Worm (Caenorhabditis elegans) whole organism, L1 larva: ENCODE data around the gene Y56A3A.33.

Source experiments
- C16A3.4 ChIP-seq: fragments of 150-350 bp; optimal IDR thresholded peaks from 2 replicates; lab custom pipeline; 2014; ENCODE audit warnings: missing biosample characterization, missing genetic modification characterization
- Y116A8C.19 ChIP-seq: sonication (generic microtip); optimal IDR thresholded peaks from 2 replicates; lab custom pipeline; 2016; ENCODE audit warnings: missing compliant biosample characterization, missing genetic modification characterization, borderline replicate concordance
- alr-1 ChIP-seq: fragments of 200-800 bp; sonication (Bioruptor generic); optimal IDR thresholded peaks from 2 replicates; lab custom pipeline; 2018; ENCODE audit warnings: borderline replicate concordance, mild to moderate bottlenecking, missing genetic modification characterization, missing compliant biosample characterization
- aly-2 ChIP-seq: fragments of 150-350 bp; optimal IDR thresholded peaks from 2 replicates; lab custom pipeline; 2014; ENCODE audit warnings: missing biosample characterization, missing genetic modification characterization
- blmp-1 ChIP-seq: fragments of 150-350 bp; optimal IDR thresholded peaks from 2 replicates; lab custom pipeline; 2014; ENCODE audit warnings: missing biosample characterization, missing genetic modification characterization
- ceh-63 ChIP-seq: fragments of 200-800 bp; sonication (Bioruptor generic); optimal IDR thresholded peaks from 2 replicates; lab custom pipeline; 2018; ENCODE audit warnings: mild to moderate bottlenecking, missing genetic modification characterization, missing compliant biosample characterization
- ceh-8 ChIP-seq: fragments of 200-800 bp; sonication (Bioruptor generic); optimal IDR thresholded peaks from 2 replicates; lab custom pipeline; 2018; ENCODE audit warnings: mild to moderate bottlenecking, missing genetic modification characterization, moderate library complexity, missing compliant biosample characterization
- ceh-82 ChIP-seq, 3 experiments: fragments of 150-350 bp in 1 of 3; sonication (generic microtip) in 2 of 3; optimal IDR thresholded peaks; 2 replicates each; lab custom pipeline; 2014 to 2017; ENCODE audit warnings: missing biosample characterization in 3 of 3, missing genetic modification characterization in 3 of 3
- ceh-88 ChIP-seq: fragments of 200-800 bp; sonication (Bioruptor generic); IDR thresholded peaks from 2 replicates; pipeline ENCODE4 v1.3.6; 2022; ENCODE audit warnings: missing genetic modification characterization, missing compliant biosample characterization
- ceh-90 ChIP-seq: sonication (generic microtip); optimal IDR thresholded peaks from 2 replicates; lab custom pipeline; 2016; ENCODE audit warnings: missing genetic modification characterization, missing compliant biosample characterization
- ces-1 ChIP-seq: fragments of 150-350 bp; optimal IDR thresholded peaks from 2 replicates; lab custom pipeline; 2014; ENCODE audit warnings: missing biosample characterization, missing genetic modification reagents, missing genetic modification characterization
- dpl-1 ChIP-seq, 3 experiments: fragments of 150-350 bp in 2 of 3; sonication (generic microtip) in 1 of 3; optimal IDR thresholded peaks; 2 replicates each; lab custom pipeline; 2014 to 2017; ENCODE audit warnings: missing biosample characterization in 3 of 3, missing genetic modification characterization in 3 of 3, missing genetic modification reagents in 3 of 3
- efl-1 ChIP-seq, 4 experiments: fragments of 150-350 bp; optimal IDR thresholded peaks in 3 of 4; peaks in 1 of 4; 1 replicate in 1 of 4; 2 replicates in 3 of 4; lab custom pipeline; 2014; ENCODE audit warnings: missing biosample characterization in 2 of 4, missing genetic modification characterization in 2 of 4, missing genetic modification reagents in 2 of 4
- elt-3 ChIP-seq, 6 experiments: fragments of 150-350 bp in 1 of 6; sonication (generic microtip); optimal IDR thresholded peaks; 2 replicates each; lab custom pipeline; 2017 to 2018; ENCODE audit warnings: missing biosample characterization in 6 of 6, missing genetic modification characterization in 6 of 6, inconsistent platforms in 1 of 6
- ets-5 ChIP-seq: fragments of 200-800 bp; sonication (Bioruptor generic); IDR thresholded peaks from 2 replicates; pipeline ENCODE4 v1.3.6; 2022; ENCODE audit warnings: missing genetic modification characterization, missing compliant biosample characterization
- fkh-10 ChIP-seq: sonication (generic microtip); optimal IDR thresholded peaks from 2 replicates; lab custom pipeline; 2017; ENCODE audit warnings: missing biosample characterization, missing genetic modification reagents, missing genetic modification characterization
- fkh-8 ChIP-seq: sonication (generic microtip); optimal IDR thresholded peaks from 2 replicates; lab custom pipeline; 2016; ENCODE audit warnings: mild to moderate bottlenecking, missing genetic modification characterization, missing compliant biosample characterization
- jun-1 ChIP-seq: fragments of 150-350 bp; optimal IDR thresholded peaks from 2 replicates; lab custom pipeline; 2014; ENCODE audit warnings: missing biosample characterization, missing genetic modification reagents, missing genetic modification characterization
- lin-14 ChIP-seq: fragments of 200-800 bp; sonication (Bioruptor generic); optimal IDR thresholded peaks from 2 replicates; lab custom pipeline; 2018; ENCODE audit warnings: mild to moderate bottlenecking, missing genetic modification characterization, moderate library complexity, missing compliant biosample characterization
- lin-39 ChIP-seq: fragments of 150-350 bp; optimal IDR thresholded peaks from 2 replicates; lab custom pipeline; 2014; ENCODE audit warnings: missing biosample characterization, missing genetic modification reagents, missing genetic modification characterization
- lir-3 ChIP-seq: sonication (generic microtip); optimal IDR thresholded peaks from 2 replicates; lab custom pipeline; 2016; ENCODE audit warnings: mild to moderate bottlenecking, missing genetic modification characterization, moderate library complexity, missing compliant biosample characterization; ENCODE audit not compliant: poor library complexity
- lsy-2 ChIP-seq, 2 experiments: fragments of 150-350 bp; optimal IDR thresholded peaks; 2 replicates each; lab custom pipeline; 2014; ENCODE audit warnings: missing biosample characterization in 2 of 2, missing genetic modification characterization in 2 of 2
- mab-9 ChIP-seq: fragments of 200-800 bp; sonication (Bioruptor generic); IDR thresholded peaks from 2 replicates; pipeline ENCODE4 v1.3.6; 2022; ENCODE audit warnings: missing genetic modification reagents, missing genetic modification characterization, missing compliant biosample characterization
- nhr-11 ChIP-seq: fragments of 150-350 bp; optimal IDR thresholded peaks from 2 replicates; lab custom pipeline; 2014; ENCODE audit warnings: missing biosample characterization, missing genetic modification characterization
- nhr-19 ChIP-seq: fragments of 200-800 bp; sonication (Bioruptor generic); conservative IDR thresholded peaks from 2 replicates; pipeline ENCODE4 v1.3.6; 2022; ENCODE audit warnings: missing genetic modification characterization, missing compliant biosample characterization
- nhr-20 ChIP-seq: sonication (generic microtip); optimal IDR thresholded peaks from 2 replicates; lab custom pipeline; 2016; ENCODE audit warnings: mild to moderate bottlenecking, missing genetic modification characterization, missing compliant biosample characterization
- nhr-28 ChIP-seq: fragments of 150-350 bp; optimal IDR thresholded peaks from 2 replicates; lab custom pipeline; 2014; ENCODE audit warnings: missing biosample characterization, missing genetic modification characterization
- nhr-76 ChIP-seq: sonication (generic microtip); optimal IDR thresholded peaks from 2 replicates; lab custom pipeline; 2017; ENCODE audit warnings: missing biosample characterization, missing genetic modification characterization
- nhr-84 ChIP-seq: sonication (generic microtip); optimal IDR thresholded peaks from 2 replicates; lab custom pipeline; 2017; ENCODE audit warnings: missing biosample characterization, missing genetic modification characterization
- nhr-85 ChIP-seq: sonication (generic microtip); peaks from one replicate; lab custom pipeline; 2016; ENCODE audit warnings: missing genetic modification characterization, inconsistent platforms, missing compliant biosample characterization
- pax-3 ChIP-seq: fragments of 200-800 bp; sonication (Bioruptor generic); optimal IDR thresholded peaks from 2 replicates; lab custom pipeline; 2018; ENCODE audit warnings: mild to moderate bottlenecking, missing genetic modification characterization, moderate library complexity, missing compliant biosample characterization
- snu-23 ChIP-seq: sonication (generic microtip); optimal IDR thresholded peaks from 2 replicates; lab custom pipeline; 2016; ENCODE audit warnings: missing genetic modification characterization, missing compliant biosample characterization
- sptf-1 ChIP-seq: fragments of 150-350 bp; optimal IDR thresholded peaks from 2 replicates; lab custom pipeline; 2014; ENCODE audit warnings: missing biosample characterization, missing genetic modification characterization
- sup-37 ChIP-seq: fragments of 200-800 bp; sonication (Bioruptor generic); optimal IDR thresholded peaks from 2 replicates; lab custom pipeline; 2018; ENCODE audit warnings: mild to moderate bottlenecking, missing genetic modification characterization, missing compliant biosample characterization
- swsn-7 ChIP-seq: sonication (generic microtip); optimal IDR thresholded peaks from 2 replicates; lab custom pipeline; 2016; ENCODE audit warnings: missing genetic modification characterization, missing compliant biosample characterization
- tbx-2 ChIP-seq: sonication (generic microtip); optimal IDR thresholded peaks from 2 replicates; lab custom pipeline; 2016; ENCODE audit warnings: missing genetic modification characterization, missing compliant biosample characterization
- unc-86 ChIP-seq: sonication (generic microtip); optimal IDR thresholded peaks from 2 replicates; lab custom pipeline; 2016; ENCODE audit warnings: missing genetic modification characterization, missing compliant biosample characterization
- unc-98 ChIP-seq: fragments of 200-800 bp; sonication (Bioruptor generic); IDR thresholded peaks from 2 replicates; pipeline ENCODE4 v1.3.6; 2022; ENCODE audit warnings: missing genetic modification characterization, missing compliant biosample characterization
- zag-1 ChIP-seq: fragments of 150-350 bp; optimal IDR thresholded peaks from 2 replicates; lab custom pipeline; 2014; ENCODE audit warnings: missing biosample characterization, missing genetic modification characterization
- zip-4 ChIP-seq: fragments of 200-800 bp; sonication (Bioruptor generic); optimal IDR thresholded peaks from 2 replicates; lab custom pipeline; 2018; ENCODE audit warnings: mild to moderate bottlenecking, missing genetic modification characterization, moderate library complexity, missing compliant biosample characterization
- ztf-11 ChIP-seq, 2 experiments: sonication (generic microtip); optimal IDR thresholded peaks; 2 replicates each; lab custom pipeline; 2016 to 2017; ENCODE audit warnings: missing genetic modification characterization in 2 of 2, missing biosample characterization in 1 of 2, missing compliant biosample characterization in 1 of 2

Gene Y56A3A.33

ce11 chrIII:12003264-12003663 is 514 bp upstream of the Y56A3A.33 start (continued):
- TF ChIP-seq ztf-11 (tag; optimal IDR thresholded peaks at IDR 0.05; lab: Kevin White, UChicago) (no peak), nhr-85 (tag; lab: Kevin White, UChicago) (peak; percentile 89), snu-23 (GFP tag; lab: Kevin White, UChicago) (peak; percentile 74), ceh-88 (GFP tag; lab: Robert Waterston, UW) (no peak), aly-2 (tag; lab: Kevin White, UChicago) (no peak), pax-3 (tag; lab: Kevin White, UChicago) (no peak), mab-9 (GFP tag; lab: Robert Waterston, UW) (no peak), nhr-84 (no peak), zag-1 (no peak), efl-1 (optimal IDR thresholded peaks at IDR 0.05; lab: Kevin White, UChicago) (peak; percentile 49 to 63), efl-1 (GFP tag; optimal IDR thresholded peaks at IDR 0.05 in 1 of 2; lab: Kevin White, UChicago) (peak; percentile 12 to 90), Y116A8C.19 (tag; lab: Kevin White, UChicago) (no peak), jun-1 (no peak), ceh-8 (no peak), elt-3 (tag; optimal IDR thresholded peaks at IDR 0.05; lab: Kevin White, UChicago) (peak in 2 of 6 experiments; percentile 45 to 80), nhr-28 (tag; lab: Kevin White, UChicago) (no peak), lin-39 (no peak), unc-98 (GFP tag; lab: Robert Waterston, UW) (no peak), sptf-1 (tag; lab: Kevin White, UChicago) (no peak), ets-5 (no peak), fkh-8 (no peak), ceh-82 (tag; optimal IDR thresholded peaks at IDR 0.05; lab: Kevin White, UChicago) (no peak), swsn-7 (tag; lab: Kevin White, UChicago) (peak; percentile 12), blmp-1 (peak; percentile 67), C16A3.4 (tag; lab: Kevin White, UChicago) (peak; percentile 61), zip-4 (GFP tag; lab: Kevin White, UChicago) (no peak), nhr-20 (peak; percentile 98), nhr-76 (no peak), sup-37 (GFP tag; lab: Kevin White, UChicago) (no peak), unc-86 (tag; lab: Kevin White, UChicago) (no peak), alr-1 (tag; lab: Kevin White, UChicago) (no peak)

ce11 chrIII:11999543-11999942 is 3.2 kb downstream of the Y56A3A.33 start:
- TF ChIP-seq swsn-7 (tag; lab: Kevin White, UChicago) (no peak), nhr-11 (no peak), tbx-2 (no peak), blmp-1 (no peak), nhr-76 (no peak), zag-1 (no peak), ces-1 (GFP tag; lab: Kevin White, UChicago) (no peak), ceh-90 (tag; lab: Kevin White, UChicago) (no peak), dpl-1 (GFP tag; optimal IDR thresholded peaks at IDR 0.05; lab: Kevin White, UChicago) (no peak), ceh-63 (GFP tag; lab: Kevin White, UChicago) (no peak), ets-5 (no peak), nhr-19 (no peak), lin-14 (GFP tag; lab: Kevin White, UChicago) (no peak), lir-3 (tag; lab: Kevin White, UChicago) (no peak)
- TF ChIP-seq, all 84 proteins: peak for 0

ce11 chrIII:11995783-11996182 is 7.0 kb downstream of the Y56A3A.33 start:
- TF ChIP-seq fkh-10 (no peak), lsy-2 (tag; optimal IDR thresholded peaks at IDR 0.05; lab: Kevin White, UChicago) (no peak), pax-3 (tag; lab: Kevin White, UChicago) (no peak)
